Fruit fly (Drosophila melanogaster): ENCODE results near the gene Abp1.

The Abp1 gene

dm6 chr3L:13486041-13486859 lies at the start of gene Abp1, which contains the start of gene Tgi:
Gene Abp1, minus strand, starts transcription at chr3L:13486280.
Gene Tgi, plus strand, starts transcription at chr3L:13486797.
- TF ChIP-seq Hr96 (GFP tag; optimal IDR thresholded peaks at IDR 0.05), result peak; percentile 6
- TF ChIP-seq CG7101 (tag; optimal IDR thresholded peaks at IDR 0.05), result peak; percentile 39
- TF ChIP-seq toe (GFP tag; optimal IDR thresholded peaks at IDR 0.05), result peak; percentile 31
- TF ChIP-seq CG1620 (GFP tag; optimal IDR thresholded peaks at IDR 0.05), result peak; percentile 61
- TF ChIP-seq CG12768 (GFP tag; optimal IDR thresholded peaks at IDR 0.05), result no peak
- peak; percentile 31 for TF ChIP-seq pad (GFP tag; optimal IDR thresholded peaks at IDR 0.05)
- TF ChIP-seq cic (GFP tag; optimal IDR thresholded peaks at IDR 0.05), result no peak
- peak; percentile 13 for TF ChIP-seq Mnt (GFP tag; optimal IDR thresholded peaks at IDR 0.05)
- peak; percentile 10 for TF ChIP-seq bab1 (GFP tag; optimal IDR thresholded peaks at IDR 0.05)

dm6 chr3L:13519555-13520284 lies 33.6 kb upstream of the Abp1 start, which contains the start of gene CG10710:
Gene CG10710, minus strand, starts transcription at chr3L:13519605.
- no peak for TF ChIP-seq tj (GFP tag; optimal IDR thresholded peaks at IDR 0.05)
- no peak for TF ChIP-seq pad (GFP tag; optimal IDR thresholded peaks at IDR 0.05)
- no peak for TF ChIP-seq cnc (optimal IDR thresholded peaks at IDR 0.05)
- TF ChIP-seq Clk (GFP tag; optimal IDR thresholded peaks at IDR 0.05), result no peak
- no peak for TF ChIP-seq Hr96 (GFP tag; optimal IDR thresholded peaks at IDR 0.05)
- no peak for TF ChIP-seq CG12768 (GFP tag; optimal IDR thresholded peaks at IDR 0.05)
- TF ChIP-seq cic (GFP tag; optimal IDR thresholded peaks at IDR 0.05), result no peak
- no peak for TF ChIP-seq kay (GFP tag; ENCODE audit: borderline replicate concordance)
- TF ChIP-seq CG11617 (GFP tag; optimal IDR thresholded peaks at IDR 0.05), result no peak
- TF ChIP-seq bab1 (GFP tag; optimal IDR thresholded peaks at IDR 0.05), result no peak
- no peak for TF ChIP-seq CG33017 (tag; optimal IDR thresholded peaks at IDR 0.05)
- no peak for TF ChIP-seq CG14711 (tag; optimal IDR thresholded peaks at IDR 0.05)
- TF ChIP-seq toe (GFP tag; optimal IDR thresholded peaks at IDR 0.05), result no peak

- TF ChIP-seq pad (GFP tag; optimal IDR thresholded peaks at IDR 0.05) (peak; percentile 52), CG33017 (tag; optimal IDR thresholded peaks at IDR 0.05) (peak; percentile 74), CG12768 (GFP tag; optimal IDR thresholded peaks at IDR 0.05) (peak; percentile 78), kay (GFP tag; ENCODE audit: borderline replicate concordance) (no peak), CG1620 (GFP tag; optimal IDR thresholded peaks at IDR 0.05) (peak; percentile 88), toe (GFP tag; optimal IDR thresholded peaks at IDR 0.05) (peak; percentile 94), cnc (optimal IDR thresholded peaks at IDR 0.05) (no peak), CG11617 (GFP tag; optimal IDR thresholded peaks at IDR 0.05) (peak; percentile 75), ovo (GFP tag; optimal IDR thresholded peaks at IDR 0.05) (peak; percentile 71), tj (GFP tag; optimal IDR thresholded peaks at IDR 0.05) (no peak), CG5204 (GFP tag; optimal IDR thresholded peaks at IDR 0.05) (peak; percentile 91), CG7101 (tag; optimal IDR thresholded peaks at IDR 0.05) (peak; percentile 85), cic (GFP tag; optimal IDR thresholded peaks at IDR 0.05) (no peak), Hr96 (GFP tag; optimal IDR thresholded peaks at IDR 0.05) (peak; percentile 92), bab1 (GFP tag; optimal IDR thresholded peaks at IDR 0.05) (peak; percentile 73), Clk (GFP tag; optimal IDR thresholded peaks at IDR 0.05) (peak; percentile 49), CG14711 (tag; optimal IDR thresholded peaks at IDR 0.05) (peak; percentile 78), CG7045 (GFP tag; optimal IDR thresholded peaks at IDR 0.05) (peak; percentile 80), Crg-1 (GFP tag; optimal IDR thresholded peaks at IDR 0.05) (peak; percentile 83), Mnt (GFP tag; optimal IDR thresholded peaks at IDR 0.05) (peak; percentile 71)
Measured at dm6 chr3L:13513112-13513538, 27.0 kb upstream of the Abp1 start, which contains the start of the genes Vps36 and Liprin-beta. Gene Vps36, minus strand, starts transcription at chr3L:13513112. Gene Liprin-beta, plus strand, starts transcription at chr3L:13513254.

- TF ChIP-seq CG14711 (tag; optimal IDR thresholded peaks at IDR 0.05) (no peak), bab1 (GFP tag; optimal IDR thresholded peaks at IDR 0.05) (no peak), cnc (optimal IDR thresholded peaks at IDR 0.05) (no peak), Hr96 (GFP tag; optimal IDR thresholded peaks at IDR 0.05) (no peak), tj (GFP tag; optimal IDR thresholded peaks at IDR 0.05) (no peak), CG1620 (GFP tag; optimal IDR thresholded peaks at IDR 0.05) (no peak)
Measured at dm6 chr3L:13503631-13504030, 17.6 kb upstream of the Abp1 start.

DNA sequence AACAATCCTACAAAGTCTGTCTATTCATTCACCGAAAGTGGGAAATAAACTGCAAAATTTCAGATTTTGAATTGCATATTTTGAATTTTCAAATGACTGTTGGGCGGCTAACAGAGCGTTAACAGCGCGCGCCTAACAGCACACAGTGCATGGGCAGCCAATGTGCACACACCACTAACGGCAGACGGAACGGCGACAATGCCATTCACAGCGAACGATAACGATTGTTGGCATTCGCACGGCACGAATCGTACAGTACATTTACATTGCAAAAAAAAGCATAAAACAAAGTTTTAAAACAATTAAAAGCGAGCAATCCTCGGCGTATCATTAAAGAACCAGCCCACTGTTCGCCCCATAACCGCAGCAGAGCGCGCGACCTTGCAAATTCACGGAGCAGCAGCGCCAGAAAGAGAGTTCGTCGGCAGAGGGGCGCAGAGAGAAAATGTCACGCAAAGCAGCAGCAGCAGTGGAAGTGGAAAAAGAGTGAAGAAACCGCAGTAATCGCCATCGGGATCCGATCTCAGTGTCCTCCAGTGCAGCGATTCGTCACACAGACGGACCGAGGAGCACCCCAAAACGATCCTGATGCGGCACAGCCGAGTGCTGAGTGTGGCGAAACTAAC lies 16.5 kb upstream of the Abp1 start, which contains the start of gene Spt20:
Gene Spt20 (plus strand): TSS at position 224 of the 626 bp plus-strand sequence.
- TF ChIP-seq bab1 (GFP tag; optimal IDR thresholded peaks at IDR 0.05) (peak; percentile 54), cnc (optimal IDR thresholded peaks at IDR 0.05) (no peak)

Measured in whole organism, adult.